Fruit fly (Drosophila melanogaster): ENCODE data around the gene Rev1.

The Rev1 gene

DNA sequence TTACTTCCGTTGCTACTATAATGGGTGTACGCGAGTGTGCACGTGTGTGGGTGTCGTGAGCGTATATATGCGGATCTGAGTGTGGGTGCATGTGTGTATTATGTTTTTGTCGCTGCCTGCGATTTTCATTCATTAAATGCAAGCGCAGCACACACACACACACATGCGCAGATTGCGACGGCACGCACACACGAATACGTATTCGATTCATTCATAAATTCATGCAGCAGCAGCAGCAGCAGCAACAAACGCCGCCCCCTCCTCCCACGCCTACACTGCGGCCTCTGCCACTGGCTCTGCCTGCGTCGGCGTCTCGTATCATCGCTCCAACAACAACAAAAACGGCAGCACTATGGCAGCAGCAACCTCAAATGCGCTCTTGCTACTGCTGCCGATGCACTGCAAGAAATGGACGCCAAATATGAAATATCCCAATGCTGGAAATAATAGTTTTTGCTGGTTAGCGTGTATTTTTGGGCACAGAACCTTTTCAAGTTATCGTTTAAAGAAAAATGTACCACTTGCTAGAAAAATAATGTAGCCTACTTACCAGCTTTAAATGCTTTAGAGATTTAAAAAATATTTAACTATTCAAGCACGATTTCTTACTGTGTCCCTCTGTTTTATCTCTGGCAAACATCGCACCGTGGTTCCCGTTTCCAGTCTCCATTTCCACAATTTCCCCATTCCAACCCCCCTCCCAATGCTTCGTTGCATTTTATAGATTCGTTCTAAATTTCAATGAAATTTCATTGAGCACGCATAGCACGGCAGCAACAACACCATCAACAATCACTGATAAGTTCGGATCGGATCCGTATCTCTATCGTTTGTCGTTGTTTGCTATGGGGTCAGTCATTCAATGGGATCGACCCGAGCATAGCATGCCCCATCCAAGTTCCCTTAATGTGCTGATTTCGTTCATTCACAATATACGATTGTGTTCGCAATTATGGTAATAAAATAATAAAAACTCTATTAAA is 20.6 kb upstream of the Rev1 start (continued):
- TF ChIP-seq fu2 (GFP tag; optimal IDR thresholded peaks at IDR 0.05) (peak; percentile 43), exex (tag; optimal IDR thresholded peaks at IDR 0.05) (peak; percentile 85), CG17912 (GFP tag; optimal IDR thresholded peaks at IDR 0.05) (peak; percentile 27), gt (GFP tag; IDR thresholded peaks at IDR 0.05) (peak; percentile 84), CG12299 (tag; optimal IDR thresholded peaks at IDR 0.05) (peak; percentile 37), Kr (GFP tag; optimal IDR thresholded peaks at IDR 0.05) (peak; percentile 13), zf30C (GFP tag; optimal IDR thresholded peaks at IDR 0.05) (peak; percentile 92), Camta (GFP tag; optimal IDR thresholded peaks at IDR 0.05) (peak; percentile 74), Sry-δ (GFP tag; optimal IDR thresholded peaks at IDR 0.05) (peak; percentile 49), CG12769 (tag; optimal IDR thresholded peaks at IDR 0.05) (peak; percentile 54), schlank (tag; optimal IDR thresholded peaks at IDR 0.05) (peak; percentile 13), Dp (GFP tag; optimal IDR thresholded peaks at IDR 0.05) (no peak), btn (GFP tag; optimal IDR thresholded peaks at IDR 0.05) (peak; percentile 81), Atf-2 (GFP tag; optimal IDR thresholded peaks at IDR 0.05) (peak; percentile 90), Bteb2 (GFP tag; optimal IDR thresholded peaks at IDR 0.05) (peak; percentile 20), ham (GFP tag; IDR thresholded peaks at IDR 0.05) (no peak), ara (GFP tag; IDR thresholded peaks at IDR 0.05) (peak; percentile 94), CG33557 (GFP tag; optimal IDR thresholded peaks at IDR 0.05) (peak; percentile 83), pb (GFP tag; optimal IDR thresholded peaks at IDR 0.05) (peak; percentile 80), CG17328 (GFP tag; IDR thresholded peaks at IDR 0.05) (peak; percentile 93), CG7372 (GFP tag; IDR thresholded peaks at IDR 0.05) (peak; percentile 64), nerfin-1 (tag; optimal IDR thresholded peaks at IDR 0.05) (peak; percentile 81), Max (GFP tag; optimal IDR thresholded peaks at IDR 0.05) (peak; percentile 63), yki (optimal IDR thresholded peaks at IDR 0.05) (no peak), CG34376 (GFP tag; optimal IDR thresholded peaks at IDR 0.05) (peak; percentile 61), disco-r (GFP tag; optimal IDR thresholded peaks at IDR 0.05) (peak; percentile 69), Fer3 (tag; optimal IDR thresholded peaks at IDR 0.05) (peak; percentile 58), unc-4 (GFP tag; IDR thresholded peaks at IDR 0.05; ENCODE audit: partially characterized antibody) (no peak), tll (GFP tag; optimal IDR thresholded peaks at IDR 0.05) (no peak), MESR4 (GFP tag; optimal IDR thresholded peaks at IDR 0.05) (peak; percentile 12), B-H1 (GFP tag; IDR thresholded peaks at IDR 0.05) (peak; percentile 76), Deaf1 (tag; optimal IDR thresholded peaks at IDR 0.05) (peak; percentile 29), kni (GFP tag; optimal IDR thresholded peaks at IDR 0.05) (peak; percentile 72), CG11695 (GFP tag; IDR thresholded peaks at IDR 0.05) (0 out of 3 replicates have a peak, but pooled peaks have one; percentile 52), tin (GFP tag; optimal IDR thresholded peaks at IDR 0.05) (peak; percentile 77), slbo (GFP tag; IDR thresholded peaks at IDR 0.05) (peak; percentile 49), YL-1 (GFP tag; optimal IDR thresholded peaks at IDR 0.05) (peak; percentile 30), CG42726 (GFP tag; IDR thresholded peaks at IDR 0.05; ENCODE audit: partially characterized antibody) (0 out of 2 replicates have a peak, but pooled peaks have one; percentile 32), Meics (GFP tag; optimal IDR thresholded peaks at IDR 0.05) (peak; percentile 47), ERR (GFP tag; optimal IDR thresholded peaks at IDR 0.05) (peak; percentile 12), tna (GFP tag; IDR thresholded peaks at IDR 0.05; ENCODE audit: partially characterized antibody) (no peak), Hmx (GFP tag; optimal IDR thresholded peaks at IDR 0.05) (no peak), trem (tag; optimal IDR thresholded peaks at IDR 0.05) (peak; percentile 77), gem (tag; optimal IDR thresholded peaks at IDR 0.05) (peak; percentile 94), mam (GFP tag; optimal IDR thresholded peaks at IDR 0.05) (peak; percentile 43), B-H2 (GFP tag; optimal IDR thresholded peaks at IDR 0.05) (no peak), CG5180 (GFP tag; optimal IDR thresholded peaks at IDR 0.05) (peak; percentile 58), sna (GFP tag; IDR thresholded peaks at IDR 0.05; ENCODE audit: partially characterized antibody) (no peak)
